Worm (Caenorhabditis elegans): ENCODE results near the gene srbc-65.

- TF ChIP-seq nhr-10 (tag; optimal IDR thresholded peaks at IDR 0.05) (no peak), C34F6.9 (tag; optimal IDR thresholded peaks at IDR 0.05) (no peak), lsy-2 (tag; optimal IDR thresholded peaks at IDR 0.05) (no peak), nhr-237 (tag; optimal IDR thresholded peaks at IDR 0.05) (no peak), unc-62 (GFP tag; optimal IDR thresholded peaks at IDR 0.05) (no peak), ZK546.5 (tag; optimal IDR thresholded peaks at IDR 0.05) (no peak)
Observed at ce11 chrV:16570697-16571096, 19.9 kb downstream of the srbc-65 start, which contains the start of gene nhr-233.
